Fruit fly (Drosophila melanogaster) whole organism, embryonic: ENCODE results near the gene CG14237.
A peak's percentile ranks its signal among the peaks of the same experiment; 100 is the strongest.

Experiments used
- CG10147 ChIP-seq: fragments of 200-800 bp; sonication (Bioruptor generic); optimal IDR thresholded peaks from 2 replicates; lab custom pipeline; 2019; ENCODE audit warnings: missing biosample characterization, mild to moderate bottlenecking, missing genetic modification characterization, moderate library complexity
- CG10979 ChIP-seq: fragments of 200-800 bp; sonication (Bioruptor generic); optimal IDR thresholded peaks from 2 replicates; lab custom pipeline; 2018; ENCODE audit warnings: missing biosample characterization, mild to moderate bottlenecking, missing genetic modification characterization, moderate library complexity
- CG11695 ChIP-seq: fragments of 200-800 bp; sonication (Bioruptor generic); IDR thresholded peaks from 3 replicates; pipeline ENCODE4 v1.3.6; 2022; ENCODE audit warnings: missing biosample characterization, missing genetic modification characterization
- CG12769 ChIP-seq: fragments of 200-800 bp; sonication (Bioruptor generic); optimal IDR thresholded peaks from 2 replicates; lab custom pipeline; 2019; ENCODE audit warnings: missing biosample characterization, mild to moderate bottlenecking, missing genetic modification characterization, moderate library complexity
- CG13424 ChIP-seq: fragments of 200-800 bp; sonication (Bioruptor generic); optimal IDR thresholded peaks from 2 replicates; lab custom pipeline; 2019; ENCODE audit warnings: missing biosample characterization, mild to moderate bottlenecking, missing genetic modification characterization, moderate library complexity
- CG14710 ChIP-seq: fragments of 200-800 bp; sonication (Bioruptor generic); optimal IDR thresholded peaks from 3 replicates; lab custom pipeline; 2019; ENCODE audit warnings: missing biosample characterization, mild to moderate bottlenecking, missing genetic modification characterization, moderate library complexity
- CG15514 ChIP-seq: fragments of 200-800 bp; sonication (Bioruptor generic); optimal IDR thresholded peaks from 3 replicates; lab custom pipeline; 2017; ENCODE audit warnings: missing biosample characterization, missing genetic modification characterization, mild to moderate bottlenecking, moderate library complexity, missing genetic modification reagents
- CG17359 ChIP-seq: fragments of 200-800 bp; sonication (Bioruptor generic); optimal IDR thresholded peaks from 3 replicates; lab custom pipeline; 2018; ENCODE audit warnings: missing biosample characterization, mild to moderate bottlenecking, missing genetic modification characterization, moderate library complexity
- CG18764 ChIP-seq: fragments of 200-800 bp; sonication (Bioruptor generic); optimal IDR thresholded peaks from 3 replicates; lab custom pipeline; 2016; ENCODE audit warnings: missing biosample characterization, missing genetic modification characterization
- CG32772 ChIP-seq: fragments of 200-800 bp; sonication (Bioruptor generic); IDR thresholded peaks from 2 replicates; pipeline ENCODE4 v1.3.6; 2022; ENCODE audit warnings: missing biosample characterization, missing genetic modification characterization
- CG4360 ChIP-seq: fragments of 200-800 bp; sonication (Bioruptor generic); IDR thresholded peaks from 2 replicates; pipeline ENCODE4 v1.3.6; 2022; ENCODE audit warnings: missing biosample characterization, missing genetic modification characterization
- CG6689 ChIP-seq: fragments of 200-800 bp; sonication (Bioruptor generic); IDR thresholded peaks from 2 replicates; pipeline ENCODE4 v1.3.6; 2022; ENCODE audit warnings: missing biosample characterization, missing genetic modification characterization
- CG7372 ChIP-seq: fragments of 200-800 bp; sonication (Bioruptor generic); IDR thresholded peaks from 2 replicates; pipeline ENCODE4 v1.3.6; 2022; ENCODE audit warnings: missing biosample characterization, missing genetic modification characterization
- CG7556 ChIP-seq: fragments of 200-800 bp; sonication (Bioruptor generic); optimal IDR thresholded peaks from 2 replicates; lab custom pipeline; 2017; ENCODE audit warnings: missing biosample characterization, mild to moderate bottlenecking, missing genetic modification characterization
- CG8944 ChIP-seq: fragments of 200-800 bp; sonication (Bioruptor generic); optimal IDR thresholded peaks from 3 replicates; lab custom pipeline; 2016; ENCODE audit warnings: missing biosample characterization, missing genetic modification characterization
- CG9876 ChIP-seq: fragments of 200-800 bp; sonication (Bioruptor generic); optimal IDR thresholded peaks from 2 replicates; lab custom pipeline; 2016; ENCODE audit warnings: missing biosample characterization, missing genetic modification characterization
- D19A ChIP-seq: fragments of 200-800 bp; optimal IDR thresholded peaks from 3 replicates; lab custom pipeline; 2019; ENCODE audit warnings: missing biosample characterization, mild to moderate bottlenecking, missing genetic modification characterization, moderate library complexity
- Dfd ChIP-seq, 2 experiments: fragments of >200 bp; optimal IDR thresholded peaks; 2 replicates each; lab custom pipeline; 2017; ENCODE audit warnings: missing biosample characterization in 2 of 2, missing genetic modification characterization in 2 of 2
- Drgx ChIP-seq: fragments of 200-800 bp; sonication (Bioruptor generic); IDR thresholded peaks from 2 replicates; pipeline ENCODE4 v1.3.6; 2022; ENCODE audit warnings: missing biosample characterization, missing genetic modification characterization
- E2f1 ChIP-seq: fragments of 200-800 bp; sonication (Bioruptor generic); IDR thresholded peaks from 2 replicates; pipeline ENCODE4 v1.3.6; 2022; ENCODE audit warnings: missing biosample characterization, missing genetic modification characterization
- Ets65A ChIP-seq: fragments of 200-800 bp; sonication (Bioruptor generic); peaks from one replicate; lab custom pipeline; 2016; ENCODE audit warnings: missing biosample characterization, missing genetic modification characterization
- Fer1 ChIP-seq: fragments of 200-800 bp; sonication (Bioruptor generic); optimal IDR thresholded peaks from 2 replicates; lab custom pipeline; 2017; ENCODE audit warnings: missing biosample characterization, mild to moderate bottlenecking, missing genetic modification characterization
- H2.0 ChIP-seq: fragments of 200-800 bp; sonication (Bioruptor generic); IDR thresholded peaks from 2 replicates; pipeline ENCODE4 v1.3.6; 2022; ENCODE audit warnings: missing biosample characterization, missing genetic modification characterization
- Hr3 ChIP-seq: fragments of 200-800 bp; sonication (Bioruptor generic); optimal IDR thresholded peaks from 3 replicates; lab custom pipeline; 2016; ENCODE audit warnings: missing biosample characterization, missing genetic modification characterization
- Hr51 ChIP-seq, 2 experiments: fragments of 200-800 bp; sonication (Bioruptor generic); optimal IDR thresholded peaks; 2 replicates in 1 of 2; 3 replicates in 1 of 2; lab custom pipeline; 2016 to 2018; ENCODE audit warnings: missing biosample characterization in 2 of 2, missing genetic modification characterization in 2 of 2, mild to moderate bottlenecking in 1 of 2, moderate library complexity in 1 of 2
- Kr ChIP-seq: fragments of 200-800 bp; sonication (Bioruptor generic); optimal IDR thresholded peaks from 2 replicates; lab custom pipeline; 2017; ENCODE audit warnings: missing biosample characterization, mild to moderate bottlenecking, missing genetic modification characterization
- Med ChIP-seq: fragments of 200-800 bp; sonication (Bioruptor generic); peaks from one replicate; lab custom pipeline; 2016; ENCODE audit warnings: missing biosample characterization, missing genetic modification characterization, mild to moderate bottlenecking, inconsistent platforms, moderate library complexity
- Mes4 ChIP-seq: fragments of 200-800 bp; sonication (Bioruptor generic); optimal IDR thresholded peaks from 2 replicates; lab custom pipeline; 2016; ENCODE audit warnings: missing biosample characterization, missing genetic modification characterization
- NC2α ChIP-seq: fragments of 200-800 bp; sonication (Bioruptor generic); optimal IDR thresholded peaks from 2 replicates; lab custom pipeline; 2016; ENCODE audit warnings: missing biosample characterization, missing genetic modification characterization
- Rfx ChIP-seq: fragments of 200-800 bp; sonication (Bioruptor generic); IDR thresholded peaks from 2 replicates; pipeline ENCODE4 v1.3.6; 2022; ENCODE audit warnings: missing biosample characterization, missing genetic modification characterization
- ab ChIP-seq: fragments of 200-800 bp; sonication (Bioruptor generic); optimal IDR thresholded peaks from 2 replicates; lab custom pipeline; 2016; ENCODE audit warnings: missing biosample characterization, missing genetic modification characterization
- bsh ChIP-seq, 2 experiments: fragments of 200-800 bp; sonication (Bioruptor generic); optimal IDR thresholded peaks; 2 replicates each; lab custom pipeline; 2017 to 2018; ENCODE audit warnings: mild to moderate bottlenecking in 2 of 2, missing biosample characterization in 2 of 2, missing genetic modification characterization in 2 of 2, moderate library complexity in 1 of 2
- en ChIP-seq: fragments of 200-800 bp; sonication (Bioruptor generic); optimal IDR thresholded peaks from 2 replicates; lab custom pipeline; 2016; ENCODE audit warnings: missing biosample characterization, missing genetic modification characterization
- hb ChIP-seq: fragments of 200-800 bp; sonication (Bioruptor generic); IDR thresholded peaks from 3 replicates; pipeline ENCODE4 v1.3.6; 2022; ENCODE audit warnings: missing biosample characterization, missing genetic modification characterization; ENCODE audit not compliant: partially characterized antibody
- lbe ChIP-seq: fragments of 200-800 bp; sonication (Bioruptor generic); optimal IDR thresholded peaks from 2 replicates; lab custom pipeline; 2016; ENCODE audit warnings: missing biosample characterization, mild to moderate bottlenecking, missing genetic modification characterization
- lola ChIP-seq, 3 experiments: fragments of >200 bp in 2 of 3; fragments of 200-800 bp in 1 of 3; sonication (Bioruptor generic) in 1 of 3; optimal IDR thresholded peaks; 2 replicates each; lab custom pipeline; 2017 to 2019; ENCODE audit warnings: missing biosample characterization in 3 of 3, missing genetic modification characterization in 3 of 3, mild to moderate bottlenecking in 1 of 3, moderate library complexity in 1 of 3
- nom ChIP-seq: fragments of 200-800 bp; sonication (Bioruptor generic); optimal IDR thresholded peaks from 2 replicates; lab custom pipeline; 2017; ENCODE audit warnings: missing biosample characterization, missing genetic modification characterization, mild to moderate bottlenecking, moderate library complexity, missing genetic modification reagents
- pan ChIP-seq, 4 experiments: fragments of >200 bp in 3 of 4; fragments of 200-800 bp in 1 of 4; sonication (Bioruptor generic) in 1 of 4; optimal IDR thresholded peaks in 3 of 4; IDR thresholded peaks in 1 of 4; 2 replicates each; pipeline versions ENCODE4 v1.3.6 to Lab custom; 2017 to 2022; ENCODE audit warnings: missing biosample characterization in 2 of 4, missing genetic modification characterization in 2 of 4, mixed read lengths in 1 of 4
- pho ChIP-seq: fragments of 200-800 bp; sonication (Bioruptor generic); optimal IDR thresholded peaks from 2 replicates; lab custom pipeline; 2016; ENCODE audit warnings: missing biosample characterization, missing genetic modification characterization
- pros ChIP-seq: fragments of 200-800 bp; sonication (Bioruptor generic); optimal IDR thresholded peaks from 3 replicates; lab custom pipeline; 2019; ENCODE audit warnings: missing biosample characterization, mild to moderate bottlenecking, missing genetic modification characterization, moderate library complexity
- rib ChIP-seq: fragments of 200-800 bp; sonication (Bioruptor generic); IDR thresholded peaks from 2 replicates; pipeline ENCODE4 v1.3.6; 2022; ENCODE audit warnings: missing biosample characterization, missing genetic modification characterization
- schlank ChIP-seq: fragments of 200-800 bp; sonication (Bioruptor generic); optimal IDR thresholded peaks from 2 replicates; lab custom pipeline; 2018; ENCODE audit warnings: missing biosample characterization, mild to moderate bottlenecking, missing genetic modification characterization
- sens ChIP-seq: fragments of 200-800 bp; sonication (Bioruptor generic); peaks from one replicate; lab custom pipeline; 2016; ENCODE audit warnings: missing biosample characterization, missing genetic modification characterization
- sqz ChIP-seq: fragments of 200-800 bp; sonication (Bioruptor generic); optimal IDR thresholded peaks from 3 replicates; lab custom pipeline; 2018; ENCODE audit warnings: missing biosample characterization, mild to moderate bottlenecking, missing genetic modification characterization
- tgo ChIP-seq: fragments of 200-800 bp; sonication (Bioruptor generic); IDR thresholded peaks from 3 replicates; pipeline ENCODE4 v1.3.6; 2022; ENCODE audit warnings: missing biosample characterization, missing genetic modification characterization
- twi ChIP-seq: fragments of 200-800 bp; optimal IDR thresholded peaks from 2 replicates; lab custom pipeline; 2019; ENCODE audit warnings: missing biosample characterization, mild to moderate bottlenecking, missing genetic modification characterization, moderate library complexity
- vfl ChIP-seq: fragments of 200-800 bp; sonication (Bioruptor generic); optimal IDR thresholded peaks from 2 replicates; lab custom pipeline; 2016; ENCODE audit warnings: missing biosample characterization, missing genetic modification characterization
- zfh1 ChIP-seq: fragments of 200-800 bp; sonication (Bioruptor generic); IDR thresholded peaks from 3 replicates; pipeline ENCODE4 v1.3.6; 2022; ENCODE audit warnings: missing biosample characterization, missing genetic modification characterization

CG14237 gene

DNA sequence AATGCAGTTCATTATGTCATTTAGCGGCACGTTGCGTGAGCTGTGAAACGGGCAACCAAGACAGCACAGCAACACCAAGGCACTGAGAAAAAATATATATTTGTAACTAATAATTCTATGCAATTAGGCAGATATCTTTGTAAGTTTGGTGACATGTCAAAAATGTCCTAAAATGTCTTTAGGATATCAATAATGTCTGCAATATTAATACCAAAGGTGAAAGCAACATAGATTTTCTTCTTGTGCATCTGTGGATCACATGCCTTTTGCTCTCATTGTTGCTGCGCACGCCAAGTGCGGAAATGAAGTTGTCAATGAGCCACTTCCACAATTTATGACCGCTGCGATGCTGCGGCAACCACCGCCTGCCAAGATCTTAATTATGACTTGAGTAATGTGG, 32.8 kb downstream of the CG14237 start:
- TF ChIP-seq twi (tag; lab: Kevin White, UChicago) (no peak), Ets65A (GFP tag; lab: Kevin White, UChicago) (peak; percentile 11), nom (GFP tag; lab: Kevin White, UChicago) (peak; percentile 66), Drgx (GFP tag; lab: Robert Waterston, UW) (peak; percentile 77), hb (GFP tag; lab: Robert Waterston, UW) (no peak), sens (GFP tag; lab: Kevin White, UChicago) (peak; percentile 63), bsh (GFP tag; optimal IDR thresholded peaks at IDR 0.05; lab: Kevin White, UChicago) (peak in 1 of 2 experiments; percentile 22), rib (GFP tag; lab: Robert Waterston, UW) (no peak), zfh1 (GFP tag; lab: Robert Waterston, UW) (0 out of 3 replicates have a peak, but pooled peaks have one; percentile 14), CG13424 (tag; lab: Kevin White, UChicago) (no peak)
- TF ChIP-seq, all 482 proteins: peak for 6

DNA sequence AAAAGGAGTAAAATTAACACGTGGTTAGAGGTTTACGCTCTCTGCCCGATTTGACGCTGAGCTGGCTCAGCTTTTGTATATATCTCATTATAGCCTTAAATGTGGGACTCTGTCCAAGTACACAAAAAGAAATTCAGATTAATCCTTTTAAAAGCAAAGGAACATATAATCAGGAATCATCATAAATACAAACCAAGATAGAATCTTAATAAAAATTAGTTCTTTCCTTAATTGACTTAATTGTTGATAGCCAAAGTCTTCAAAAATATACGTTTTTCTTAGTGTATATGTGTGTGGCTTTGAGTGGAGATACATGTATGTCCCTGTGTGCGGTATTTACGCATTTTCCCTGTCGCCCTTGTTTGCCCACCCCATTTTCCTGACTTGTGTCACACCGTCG, 37.6 kb downstream of the CG14237 start:
- TF ChIP-seq Hr3 (GFP tag; lab: Kevin White, UChicago) (peak; percentile 2), sqz (GFP tag; lab: Kevin White, UChicago) (no peak), CG11695 (GFP tag; lab: Robert Waterston, UW) (no peak), CG6689 (GFP tag; lab: Robert Waterston, UW) (0 out of 2 replicates have a peak, but pooled peaks have one; percentile 19), twi (tag; lab: Kevin White, UChicago) (no peak), CG9876 (GFP tag; lab: Kevin White, UChicago) (no peak), CG17359 (tag; lab: Kevin White, UChicago) (peak; percentile 31), lbe (GFP tag; lab: Kevin White, UChicago) (no peak), pros (GFP tag; lab: Kevin White, UChicago) (no peak), pho (GFP tag; lab: Kevin White, UChicago) (peak; percentile 28), Rfx (GFP tag; lab: Robert Waterston, UW) (peak; percentile 59), E2f1 (GFP tag; lab: Robert Waterston, UW) (peak; percentile 34; the same call in 1 of the 2 replicates), CG8944 (GFP tag; lab: Kevin White, UChicago) (no peak), CG14710 (tag; lab: Kevin White, UChicago) (no peak), CG10147 (GFP tag; lab: Kevin White, UChicago) (peak; percentile 40), lola (GFP tag; optimal IDR thresholded peaks at IDR 0.05; lab: Kevin White, UChicago) (no peak), H2.0 (GFP tag; lab: Robert Waterston, UW) (0 out of 2 replicates have a peak, but pooled peaks have one; percentile 9), Dfd (GFP tag; optimal IDR thresholded peaks at IDR 0.05; lab: Kevin White, UChicago) (no peak), CG7556 (GFP tag; lab: Kevin White, UChicago) (peak; percentile 65), Kr (GFP tag; lab: Kevin White, UChicago) (no peak), CG10979 (tag; lab: Kevin White, UChicago) (no peak), CG7372 (GFP tag; lab: Robert Waterston, UW) (no peak), pan (optimal IDR thresholded peaks at IDR 0.05; lab: Kevin White, UChicago) (no peak), pan (GFP tag; optimal IDR thresholded peaks at IDR 0.05 in 1 of 2, IDR thresholded peaks at IDR 0.05 in 1 of 2) (peak in 1 of 2 experiments; percentile 30), NC2α (GFP tag; lab: Kevin White, UChicago) (no peak), CG18764 (GFP tag; lab: Kevin White, UChicago) (no peak), vfl (GFP tag; lab: Kevin White, UChicago) (no peak), Fer1 (GFP tag; lab: Kevin White, UChicago) (peak; percentile 67), Med (GFP tag; lab: Kevin White, UChicago) (peak; percentile 72), CG4360 (GFP tag; lab: Robert Waterston, UW) (no peak), Mes4 (GFP tag; lab: Kevin White, UChicago) (no peak), D19A (tag; lab: Kevin White, UChicago) (no peak), tgo (peak; percentile 34; the same call in 1 of the 3 replicates), CG32772 (GFP tag; lab: Robert Waterston, UW) (no peak; the same call in 1 of the 2 replicates), CG12769 (tag; lab: Kevin White, UChicago) (peak; percentile 47), Hr51 (GFP tag; optimal IDR thresholded peaks at IDR 0.05; lab: Kevin White, UChicago) (peak in 1 of 2 experiments; percentile 49), schlank (tag; lab: Kevin White, UChicago) (no peak), en (GFP tag; lab: Kevin White, UChicago) (no peak), ab (GFP tag; lab: Kevin White, UChicago) (no peak), CG15514 (GFP tag; lab: Kevin White, UChicago) (peak; percentile 37)
